Worm (Caenorhabditis elegans) whole organism, L3 larva: ENCODE results near the gene cdc-48.1.

Experiments used
- ZK546.5 ChIP-seq: sonication (generic microtip); optimal IDR thresholded peaks from 2 replicates; lab custom pipeline; 2017; ENCODE audit warnings: missing biosample characterization, missing genetic modification characterization
- ceh-28 ChIP-seq: fragments of 150-350 bp; optimal IDR thresholded peaks from 2 replicates; lab custom pipeline; 2014; ENCODE audit warnings: missing biosample characterization, missing genetic modification reagents, missing genetic modification characterization
- ceh-82 ChIP-seq: fragments of 150-350 bp; optimal IDR thresholded peaks from 2 replicates; lab custom pipeline; 2014; ENCODE audit warnings: missing biosample characterization, missing genetic modification characterization
- ceh-9 ChIP-seq: sonication (generic microtip); optimal IDR thresholded peaks from 2 replicates; lab custom pipeline; 2018; ENCODE audit warnings: missing biosample characterization, missing genetic modification characterization
- elt-2 ChIP-seq: sonication (generic microtip); optimal IDR thresholded peaks from 2 replicates; lab custom pipeline; 2016; ENCODE audit warnings: missing genetic modification reagents, mild to moderate bottlenecking, missing genetic modification characterization, missing compliant biosample characterization
- jun-1 ChIP-seq: fragments of 150-350 bp; optimal IDR thresholded peaks from 2 replicates; lab custom pipeline; 2014; ENCODE audit warnings: missing biosample characterization, missing genetic modification reagents, missing genetic modification characterization
- mdl-1 ChIP-seq: fragments of 150-350 bp; optimal IDR thresholded peaks from 2 replicates; lab custom pipeline; 2014; ENCODE audit warnings: missing biosample characterization, missing genetic modification characterization
- nhr-11 ChIP-seq: fragments of 150-350 bp; optimal IDR thresholded peaks from 2 replicates; lab custom pipeline; 2014; ENCODE audit warnings: missing biosample characterization, missing genetic modification characterization
- nhr-23 ChIP-seq: fragments of 150-350 bp; optimal IDR thresholded peaks from 2 replicates; lab custom pipeline; 2014; ENCODE audit warnings: missing biosample characterization, missing genetic modification reagents, missing genetic modification characterization
- pha-4 ChIP-seq: fragments of 150-350 bp; optimal IDR thresholded peaks from 2 replicates; lab custom pipeline; 2014; ENCODE audit warnings: missing biosample characterization, missing genetic modification reagents, missing genetic modification characterization
- skn-1 ChIP-seq: fragments of 150-350 bp; optimal IDR thresholded peaks from 2 replicates; lab custom pipeline; 2014; ENCODE audit warnings: missing biosample characterization, missing genetic modification characterization
- unc-62 ChIP-seq: fragments of 150-350 bp; sonication (generic microtip); optimal IDR thresholded peaks from 4 replicates; lab custom pipeline; 2014; ENCODE audit warnings: missing biosample characterization, missing genetic modification reagents, missing genetic modification characterization

- no peak for TF ChIP-seq ZK546.5 (tag; lab: Kevin White, UChicago)
- no peak for TF ChIP-seq ceh-9 (tag; lab: Kevin White, UChicago)
- TF ChIP-seq ceh-82 (tag; lab: Kevin White, UChicago) = no peak
- TF ChIP-seq skn-1 (tag; lab: Kevin White, UChicago) = no peak
- no peak for TF ChIP-seq ceh-28 (tag; lab: Kevin White, UChicago)
- TF ChIP-seq nhr-23 (tag; lab: Kevin White, UChicago) = no peak
- TF ChIP-seq nhr-11 (tag; lab: Kevin White, UChicago) = no peak
- no peak for TF ChIP-seq unc-62
- no peak for TF ChIP-seq jun-1 (tag; lab: Kevin White, UChicago)
- TF ChIP-seq elt-2 (tag; lab: Kevin White, UChicago) = no peak
- TF ChIP-seq mdl-1 (tag; lab: Kevin White, UChicago) = no peak
- TF ChIP-seq pha-4 (tag; lab: Kevin White, UChicago) = no peak
These were observed 20.8 kb upstream of the cdc-48.1 start, which contains the start of gene algn-9 for ce11 chrII:10584036-10584435.
